Fruit fly (Drosophila melanogaster): ENCODE measurements around the gene CG14893.
A peak's percentile ranks its signal among the peaks of the same experiment; 100 is the strongest.

CG14893 gene

dm6 chr3R:16643591-16643990, 23.0 kb downstream of the CG14893 start, which contains the start of gene Arl6IP1:
Gene Arl6IP1, plus strand, starts transcription at chr3R:16643605.
- TF ChIP-seq CG9948 (tag; optimal IDR thresholded peaks at IDR 0.05): no peak
- no peak for TF ChIP-seq CG8301 (tag; optimal IDR thresholded peaks at IDR 0.05)
- TF ChIP-seq Snoo (tag; optimal IDR thresholded peaks at IDR 0.05): no peak

dm6 chr3R:16646952-16647715, 26.6 kb downstream of the CG14893 start, which contains the start of the genes CG10324 and CCT3:
Gene CG10324, minus strand, starts transcription at chr3R:16647004.
Gene CCT3, plus strand, starts transcription at chr3R:16647605.
- TF ChIP-seq CG34367 (tag; optimal IDR thresholded peaks at IDR 0.05) (peak; percentile 54), CG9948 (tag; optimal IDR thresholded peaks at IDR 0.05) (peak; percentile 64), CG12605 (GFP tag; IDR thresholded peaks at IDR 0.05) (no peak; the same call in 1 of the 2 replicates), CG17806 (tag; optimal IDR thresholded peaks at IDR 0.05) (peak; percentile 42), CG32121 (GFP tag; IDR thresholded peaks at IDR 0.05) (peak; percentile 59; the same call in 1 of the 2 replicates), CG8301 (tag; optimal IDR thresholded peaks at IDR 0.05) (no peak), CG4496 (GFP tag; IDR thresholded peaks at IDR 0.05) (peak; percentile 77; the same call in 2 of the 3 replicates), CG14655 (GFP tag; optimal IDR thresholded peaks at IDR 0.05) (no peak), Ets98B (GFP tag; IDR thresholded peaks at IDR 0.05) (peak; percentile 63; the same call in 1 of the 2 replicates), CG8159 (tag; optimal IDR thresholded peaks at IDR 0.05) (no peak), CG10348 (GFP tag; IDR thresholded peaks at IDR 0.05) (no peak), Pif1B (GFP tag; optimal IDR thresholded peaks at IDR 0.05) (no peak), Snoo (tag; optimal IDR thresholded peaks at IDR 0.05) (peak; percentile 37), CG15710 (tag; optimal IDR thresholded peaks at IDR 0.05) (peak; percentile 67)

- TF ChIP-seq CG15710 (tag; optimal IDR thresholded peaks at IDR 0.05) (no peak), EcR (GFP tag; optimal IDR thresholded peaks at IDR 0.05) (no peak), CG14655 (GFP tag; optimal IDR thresholded peaks at IDR 0.05) (no peak), rn (GFP tag; IDR thresholded peaks at IDR 0.05) (no peak), Snoo (tag; optimal IDR thresholded peaks at IDR 0.05) (no peak), D1 (tag; optimal IDR thresholded peaks at IDR 0.05) (no peak), Pif1A (GFP tag; optimal IDR thresholded peaks at IDR 0.05) (no peak), CG13204 (GFP tag; optimal IDR thresholded peaks at IDR 0.05) (no peak), CG10348 (GFP tag; IDR thresholded peaks at IDR 0.05) (no peak), CG34367 (tag; optimal IDR thresholded peaks at IDR 0.05) (no peak), gl (tag; optimal IDR thresholded peaks at IDR 0.05) (no peak), CG17806 (tag; optimal IDR thresholded peaks at IDR 0.05) (no peak), CG8159 (tag; optimal IDR thresholded peaks at IDR 0.05) (no peak)
Observed at dm6 chr3R:16647716-16648016, 27.1 kb downstream of the CG14893 start.

- TF ChIP-seq Pif1A (GFP tag; optimal IDR thresholded peaks at IDR 0.05) (no peak), Snoo (tag; optimal IDR thresholded peaks at IDR 0.05) (no peak), Ets98B (GFP tag; IDR thresholded peaks at IDR 0.05) (no peak)
Observed at dm6 chr3R:16649282-16649681, 28.7 kb downstream of the CG14893 start.

- TF ChIP-seq CG13204 (GFP tag; optimal IDR thresholded peaks at IDR 0.05): no peak
- TF ChIP-seq CG32121 (GFP tag; IDR thresholded peaks at IDR 0.05): no peak
- TF ChIP-seq fd96Ca (GFP tag; IDR thresholded peaks at IDR 0.05): no peak
- no peak for TF ChIP-seq CG14655 (GFP tag; optimal IDR thresholded peaks at IDR 0.05)
- TF ChIP-seq CG12605 (GFP tag; IDR thresholded peaks at IDR 0.05): no peak
- no peak for TF ChIP-seq D1 (tag; optimal IDR thresholded peaks at IDR 0.05)
Observed at dm6 chr3R:16650950-16651349, 30.4 kb downstream of the CG14893 start, which contains the start of gene Mettl4. Gene Mettl4, minus strand, starts transcription at chr3R:16651157.

dm6 chr3R:16652091-16652490, 31.5 kb downstream of the CG14893 start, which contains the start of gene CG14907:
Gene CG14907, minus strand, starts transcription at chr3R:16652319.
- TF ChIP-seq gl (tag; optimal IDR thresholded peaks at IDR 0.05) (no peak), D1 (tag; optimal IDR thresholded peaks at IDR 0.05) (no peak), Pif1B (GFP tag; optimal IDR thresholded peaks at IDR 0.05) (no peak), CG9948 (tag; optimal IDR thresholded peaks at IDR 0.05) (no peak), EcR (GFP tag; optimal IDR thresholded peaks at IDR 0.05) (no peak)

- TF ChIP-seq CG12605 (GFP tag; IDR thresholded peaks at IDR 0.05): no peak
- no peak for TF ChIP-seq Ets98B (GFP tag; IDR thresholded peaks at IDR 0.05)
Observed at dm6 chr3R:16655000-16655493, 34.5 kb downstream of the CG14893 start.

All from whole organism, pupa.